Fruit fly (Drosophila melanogaster) whole organism, embryonic: Measurements from ENCODE around the gene mRpL10.

Experiments used
- Adf1 ChIP-seq: fragments of 200-800 bp; sonication (Bioruptor generic); IDR thresholded peaks from 2 replicates; pipeline ENCODE4 v1.3.6; 2022; ENCODE audit warnings: missing biosample characterization, missing genetic modification characterization
- CG10209 ChIP-seq: fragments of 200-800 bp; sonication (Bioruptor generic); optimal IDR thresholded peaks from 3 replicates; lab custom pipeline; 2017; ENCODE audit warnings: missing biosample characterization, mild to moderate bottlenecking, missing genetic modification characterization, missing genetic modification reagents
- CG10654 ChIP-seq: fragments of 200-800 bp; sonication (Bioruptor generic); optimal IDR thresholded peaks from 2 replicates; lab custom pipeline; 2016; ENCODE audit warnings: missing biosample characterization, missing genetic modification characterization
- CG11093 ChIP-seq: fragments of 200-800 bp; sonication (Bioruptor generic); IDR thresholded peaks from 3 replicates; pipeline ENCODE4 v1.3.6; 2022; ENCODE audit warnings: missing biosample characterization, missing genetic modification characterization
- CG11456 ChIP-seq: fragments of 200-800 bp; sonication (Bioruptor generic); IDR thresholded peaks from 3 replicates; pipeline ENCODE4 v1.3.6; 2022; ENCODE audit warnings: missing biosample characterization, missing genetic modification characterization
- CG11560 ChIP-seq: fragments of 200-800 bp; sonication (Bioruptor generic); IDR thresholded peaks from 3 replicates; pipeline ENCODE4 v1.3.6; 2022; ENCODE audit warnings: missing biosample characterization, missing genetic modification characterization
- CG12104 ChIP-seq: fragments of 200-800 bp; sonication (Bioruptor generic); optimal IDR thresholded peaks from 3 replicates; lab custom pipeline; 2016; ENCODE audit warnings: missing biosample characterization, missing genetic modification characterization
- CG12769 ChIP-seq: fragments of 200-800 bp; sonication (Bioruptor generic); optimal IDR thresholded peaks from 2 replicates; lab custom pipeline; 2019; ENCODE audit warnings: missing biosample characterization, mild to moderate bottlenecking, missing genetic modification characterization, moderate library complexity
- CG15269 ChIP-seq: fragments of 200-800 bp; sonication (Bioruptor generic); optimal IDR thresholded peaks from 2 replicates; lab custom pipeline; 2018; ENCODE audit warnings: missing biosample characterization, mild to moderate bottlenecking, missing genetic modification characterization, moderate library complexity
- CG1529 ChIP-seq: fragments of 200-800 bp; sonication (Bioruptor generic); optimal IDR thresholded peaks from 3 replicates; lab custom pipeline; 2018; ENCODE audit warnings: missing biosample characterization, missing genetic modification characterization
- CG15479 ChIP-seq: fragments of 200-800 bp; sonication (Bioruptor generic); optimal IDR thresholded peaks from 3 replicates; lab custom pipeline; 2019; ENCODE audit warnings: missing biosample characterization, mild to moderate bottlenecking, missing genetic modification characterization, moderate library complexity
- CG17612 ChIP-seq: fragments of 200-800 bp; sonication (Bioruptor generic); IDR thresholded peaks from 2 replicates; pipeline ENCODE4 v1.3.6; 2022; ENCODE audit warnings: missing biosample characterization, missing genetic modification characterization
- CG2678 ChIP-seq: fragments of 200-800 bp; sonication (Bioruptor generic); optimal IDR thresholded peaks from 3 replicates; lab custom pipeline; 2019; ENCODE audit warnings: missing biosample characterization, mild to moderate bottlenecking, missing genetic modification characterization, moderate library complexity
- CG2889 ChIP-seq: fragments of 200-800 bp; sonication (Bioruptor generic); IDR thresholded peaks from 3 replicates; pipeline ENCODE4 v1.3.6; 2022; ENCODE audit warnings: missing biosample characterization, missing genetic modification characterization
- CG33557 ChIP-seq: fragments of 200-800 bp; sonication (Bioruptor generic); optimal IDR thresholded peaks from 2 replicates; lab custom pipeline; 2019; ENCODE audit warnings: missing biosample characterization, mild to moderate bottlenecking, missing genetic modification characterization, moderate library complexity
- CG6765 ChIP-seq: fragments of 200-800 bp; sonication (Bioruptor generic); optimal IDR thresholded peaks from 3 replicates; lab custom pipeline; 2017; ENCODE audit warnings: missing biosample characterization, mild to moderate bottlenecking, missing genetic modification characterization
- CG8281 ChIP-seq: fragments of 200-800 bp; sonication (Bioruptor generic); optimal IDR thresholded peaks from 2 replicates; lab custom pipeline; 2018; ENCODE audit warnings: missing biosample characterization, mild to moderate bottlenecking, missing genetic modification characterization, moderate library complexity
- CG9817 ChIP-seq: fragments of 200-800 bp; sonication (Bioruptor generic); optimal IDR thresholded peaks from 2 replicates; lab custom pipeline; 2018; ENCODE audit warnings: missing biosample characterization, mild to moderate bottlenecking, missing genetic modification characterization, moderate library complexity
- Dp ChIP-seq: fragments of 200-800 bp; sonication (Bioruptor generic); optimal IDR thresholded peaks from 2 replicates; lab custom pipeline; 2018; ENCODE audit warnings: missing biosample characterization, mild to moderate bottlenecking, missing genetic modification characterization, moderate library complexity
- Dref ChIP-seq: fragments of 200-800 bp; sonication (Bioruptor generic); IDR thresholded peaks from 2 replicates; pipeline ENCODE4 v1.3.6; 2022; ENCODE audit warnings: missing biosample characterization, missing genetic modification characterization
- Fer2 ChIP-seq: fragments of 200-800 bp; sonication (Bioruptor generic); optimal IDR thresholded peaks from 2 replicates; lab custom pipeline; 2018; ENCODE audit warnings: missing biosample characterization, mild to moderate bottlenecking, missing genetic modification characterization, moderate library complexity
- H2.0 ChIP-seq: fragments of 200-800 bp; sonication (Bioruptor generic); IDR thresholded peaks from 2 replicates; pipeline ENCODE4 v1.3.6; 2022; ENCODE audit warnings: missing biosample characterization, missing genetic modification characterization
- Jarid2 ChIP-seq: fragments of 200-800 bp; sonication (Bioruptor generic); optimal IDR thresholded peaks from 3 replicates; lab custom pipeline; 2017; ENCODE audit warnings: mild to moderate bottlenecking, missing biosample characterization, missing genetic modification reagents, missing genetic modification characterization
- Lhr ChIP-seq: fragments of 200-800 bp; sonication (Bioruptor generic); optimal IDR thresholded peaks from 3 replicates; lab custom pipeline; 2017; ENCODE audit warnings: mild to moderate bottlenecking, missing biosample characterization, missing genetic modification reagents, missing genetic modification characterization
- Rx ChIP-seq: fragments of 200-800 bp; sonication (Bioruptor generic); IDR thresholded peaks from 2 replicates; pipeline ENCODE4 v1.3.6; 2022; ENCODE audit warnings: missing biosample characterization, missing genetic modification characterization
- Side ChIP-seq: fragments of 200-800 bp; sonication (Bioruptor generic); optimal IDR thresholded peaks from 2 replicates; lab custom pipeline; 2016; ENCODE audit warnings: missing biosample characterization, missing genetic modification characterization
- Sin3A ChIP-seq: fragments of >200 bp; optimal IDR thresholded peaks from 2 replicates; lab custom pipeline; 2018
- Xbp1 ChIP-seq: fragments of 200-800 bp; sonication (Bioruptor generic); optimal IDR thresholded peaks from 3 replicates; lab custom pipeline; 2016; ENCODE audit warnings: missing biosample characterization, mild to moderate bottlenecking, missing genetic modification characterization
- ac ChIP-seq: fragments of 200-800 bp; sonication (Bioruptor generic); optimal IDR thresholded peaks from 3 replicates; lab custom pipeline; 2017; ENCODE audit warnings: missing biosample characterization, mild to moderate bottlenecking, missing genetic modification characterization
- ara ChIP-seq: fragments of 200-800 bp; sonication (Bioruptor generic); IDR thresholded peaks from 2 replicates; pipeline ENCODE4 v1.3.6; 2022; ENCODE audit warnings: missing biosample characterization, missing genetic modification characterization
- bcd ChIP-seq: fragments of 200-800 bp; sonication (Bioruptor generic); optimal IDR thresholded peaks from 2 replicates; lab custom pipeline; 2017; ENCODE audit warnings: missing biosample characterization, mild to moderate bottlenecking, missing genetic modification characterization
- bsh ChIP-seq, 2 experiments: fragments of 200-800 bp; sonication (Bioruptor generic); optimal IDR thresholded peaks; 2 replicates each; lab custom pipeline; 2017 to 2018; ENCODE audit warnings: mild to moderate bottlenecking in 2 of 2, missing biosample characterization in 2 of 2, missing genetic modification characterization in 2 of 2, moderate library complexity in 1 of 2
- chif ChIP-seq, 2 experiments: fragments of 200-800 bp; sonication (Bioruptor generic); optimal IDR thresholded peaks; 3 replicates each; lab custom pipeline; 2016; ENCODE audit warnings: missing biosample characterization in 2 of 2, missing genetic modification characterization in 2 of 2
- dimm ChIP-seq: fragments of 200-800 bp; sonication (Bioruptor generic); IDR thresholded peaks from 2 replicates; pipeline ENCODE4 v1.3.6; 2022; ENCODE audit warnings: missing biosample characterization, missing genetic modification characterization
- esg ChIP-seq: fragments of 200-800 bp; sonication (Bioruptor generic); conservative IDR thresholded peaks from 2 replicates; pipeline ENCODE4 v1.3.6; 2022; ENCODE audit warnings: missing biosample characterization, missing genetic modification characterization
- exex ChIP-seq: fragments of 200-800 bp; sonication (Bioruptor generic); optimal IDR thresholded peaks from 4 replicates; lab custom pipeline; 2018; ENCODE audit warnings: missing biosample characterization, mild to moderate bottlenecking, missing genetic modification characterization, moderate library complexity
- grn ChIP-seq: fragments of 200-800 bp; sonication (Bioruptor generic); optimal IDR thresholded peaks from 3 replicates; lab custom pipeline; 2017; ENCODE audit warnings: missing biosample characterization, missing genetic modification characterization
- her ChIP-seq: fragments of 200-800 bp; sonication (Bioruptor generic); optimal IDR thresholded peaks from 2 replicates; lab custom pipeline; 2016; ENCODE audit warnings: missing biosample characterization, missing genetic modification characterization
- jumu ChIP-seq: fragments of 200-800 bp; sonication (Bioruptor generic); optimal IDR thresholded peaks from 3 replicates; lab custom pipeline; 2016; ENCODE audit warnings: missing biosample characterization, missing genetic modification characterization
- kni ChIP-seq: fragments of 200-800 bp; sonication (Bioruptor generic); optimal IDR thresholded peaks from 3 replicates; lab custom pipeline; 2017; ENCODE audit warnings: mild to moderate bottlenecking, missing biosample characterization, missing genetic modification reagents, missing genetic modification characterization
- lbe ChIP-seq: fragments of 200-800 bp; sonication (Bioruptor generic); optimal IDR thresholded peaks from 2 replicates; lab custom pipeline; 2016; ENCODE audit warnings: missing biosample characterization, mild to moderate bottlenecking, missing genetic modification characterization
- nau ChIP-seq: fragments of 200-800 bp; sonication (Bioruptor generic); optimal IDR thresholded peaks from 3 replicates; lab custom pipeline; 2017; ENCODE audit warnings: missing biosample characterization, mild to moderate bottlenecking, missing genetic modification characterization, missing genetic modification reagents
- odd ChIP-seq: fragments of 200-800 bp; sonication (Bioruptor generic); optimal IDR thresholded peaks from 2 replicates; lab custom pipeline; 2017; ENCODE audit warnings: missing biosample characterization, mild to moderate bottlenecking, missing genetic modification characterization
- sens ChIP-seq: fragments of 200-800 bp; sonication (Bioruptor generic); peaks from one replicate; lab custom pipeline; 2016; ENCODE audit warnings: missing biosample characterization, missing genetic modification characterization
- slp2 ChIP-seq: fragments of 200-800 bp; sonication (Bioruptor generic); optimal IDR thresholded peaks from 2 replicates; lab custom pipeline; 2016; ENCODE audit warnings: missing biosample characterization, missing genetic modification characterization
- ssp ChIP-seq: fragments of 200-800 bp; sonication (Bioruptor generic); IDR thresholded peaks from 2 replicates; pipeline ENCODE4 v1.3.6; 2022; ENCODE audit warnings: missing biosample characterization, missing genetic modification characterization
- stc ChIP-seq: fragments of 200-800 bp; sonication (Bioruptor generic); IDR thresholded peaks from 2 replicates; pipeline ENCODE4 v1.3.6; 2022; ENCODE audit warnings: missing biosample characterization, missing genetic modification characterization
- ttk ChIP-seq: fragments of 200-800 bp; sonication (Bioruptor generic); IDR thresholded peaks from 2 replicates; pipeline ENCODE4 v2.1.2; 2022; ENCODE audit warnings: missing biosample characterization, missing genetic modification characterization
- unpg ChIP-seq: fragments of 200-800 bp; sonication (Bioruptor generic); optimal IDR thresholded peaks from 3 replicates; lab custom pipeline; 2018; ENCODE audit warnings: missing biosample characterization, mild to moderate bottlenecking, missing genetic modification characterization, moderate library complexity

mRpL10 gene

DNA sequence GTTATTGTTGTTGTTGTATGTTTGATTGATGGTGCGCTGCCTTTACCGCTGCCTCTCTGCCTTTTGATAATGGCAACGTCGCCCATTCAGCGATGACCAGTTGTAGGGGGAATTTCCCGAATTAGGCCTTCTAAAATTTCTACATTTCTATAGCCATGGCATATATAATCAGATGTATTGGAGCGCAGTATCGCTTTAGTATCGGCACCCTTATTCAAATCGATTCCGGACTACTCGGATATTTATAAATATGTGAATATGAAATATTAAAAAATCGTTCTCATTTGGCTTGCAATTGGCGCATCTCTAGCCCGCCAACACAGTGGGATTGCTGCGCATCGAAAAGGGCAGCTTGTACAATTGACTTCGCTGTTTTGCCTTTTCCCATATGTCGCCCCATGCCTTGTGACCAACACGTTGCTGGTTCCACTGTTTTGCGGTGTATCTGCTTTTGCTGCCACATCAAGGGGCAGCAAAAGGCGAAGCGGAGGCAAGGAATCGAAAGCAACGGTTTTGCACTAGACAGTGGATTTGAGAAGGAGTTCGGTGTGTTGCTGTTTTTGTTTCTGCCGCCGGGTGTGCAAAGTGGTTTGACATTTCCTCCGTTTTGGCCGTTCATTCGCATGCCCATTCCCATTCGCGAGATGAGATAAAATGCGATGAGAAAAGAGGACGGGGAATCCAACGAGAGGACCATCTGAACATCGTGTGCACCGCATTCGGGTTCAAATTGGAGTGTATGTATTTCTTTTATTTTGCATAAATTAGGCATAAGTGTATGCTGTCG lies 21.2 kb downstream of the mRpL10 start (continued):
- TF ChIP-seq nau (GFP tag; lab: Kevin White, UChicago) (no peak), CG12769 (tag; lab: Kevin White, UChicago) (peak; percentile 77), sens (GFP tag; lab: Kevin White, UChicago) (peak; percentile 86), exex (tag; lab: Kevin White, UChicago) (peak; percentile 26), stc (GFP tag; lab: Robert Waterston, UW) (peak; percentile 34; the same call in 1 of the 2 replicates), ara (GFP tag; lab: Robert Waterston, UW) (0 out of 2 replicates have a peak, but pooled peaks have one; percentile 31), CG10209 (GFP tag; lab: Kevin White, UChicago) (peak; percentile 66), bcd (peak; percentile 66), CG17612 (no peak), Fer2 (peak; percentile 17), CG10654 (GFP tag; lab: Kevin White, UChicago) (peak; percentile 1), CG11093 (GFP tag; lab: Robert Waterston, UW) (peak; percentile 56; the same call in 1 of the 3 replicates), Dref (GFP tag; lab: Robert Waterston, UW) (no peak), CG2889 (GFP tag; lab: Robert Waterston, UW) (0 out of 3 replicates have a peak, but pooled peaks have one; percentile 13), Dp (GFP tag; lab: Kevin White, UChicago) (no peak), CG15269 (tag; lab: Kevin White, UChicago) (no peak), CG33557 (GFP tag; lab: Kevin White, UChicago) (no peak), ac (no peak), CG2678 (tag; lab: Kevin White, UChicago) (no peak), CG11456 (GFP tag; lab: Robert Waterston, UW) (peak; percentile 68; the same call in 2 of the 3 replicates), H2.0 (peak; percentile 34; the same call in 1 of the 2 replicates), CG1529 (GFP tag; lab: Kevin White, UChicago) (peak; percentile 50), Lhr (GFP tag; lab: Kevin White, UChicago) (peak; percentile 5), kni (GFP tag; lab: Kevin White, UChicago) (peak; percentile 12), unpg (GFP tag; lab: Kevin White, UChicago) (no peak), CG8281 (tag; lab: Kevin White, UChicago) (peak; percentile 39), chif (GFP tag; optimal IDR thresholded peaks at IDR 0.05; lab: Kevin White, UChicago) (peak; percentile 49 to 56), odd (GFP tag; lab: Kevin White, UChicago) (peak; percentile 58), bsh (GFP tag; optimal IDR thresholded peaks at IDR 0.05; lab: Kevin White, UChicago) (peak; percentile 56 to 75), ttk (GFP tag; lab: Robert Waterston, UW) (peak; percentile 54), Side (GFP tag; lab: Kevin White, UChicago) (no peak), CG15479 (GFP tag; lab: Kevin White, UChicago) (peak; percentile 49), CG6765 (peak; percentile 65), Xbp1 (GFP tag; lab: Kevin White, UChicago) (peak; percentile 71), Rx (GFP tag; lab: Robert Waterston, UW) (0 out of 2 replicates have a peak, but pooled peaks have one; percentile 18), grn (GFP tag; lab: Kevin White, UChicago) (no peak), CG9817 (peak; percentile 49), jumu (GFP tag; lab: Kevin White, UChicago) (peak; percentile 58), Sin3A (lab: Kevin White, UChicago) (no peak), CG12104 (peak; percentile 8), slp2 (peak; percentile 8), Adf1 (GFP tag; lab: Robert Waterston, UW) (peak; percentile 51), esg (GFP tag; lab: Robert Waterston, UW) (peak; percentile 31; the same call in 1 of the 2 replicates), her (GFP tag; lab: Kevin White, UChicago) (no peak), lbe (GFP tag; lab: Kevin White, UChicago) (peak; percentile 64), dimm (GFP tag; lab: Robert Waterston, UW) (no peak), Jarid2 (GFP tag; lab: Kevin White, UChicago) (no peak), ssp (peak; percentile 32; the same call in 1 of the 2 replicates), CG11560 (tag; lab: Robert Waterston, UW) (no peak)
